Worm (Caenorhabditis elegans) whole organism, L4 larva: Measurements from ENCODE around the gene ral-1.
A peak's percentile ranks its signal among the peaks of the same experiment; 100 is the strongest.

ENCODE experiments used
- F44E2.7 ChIP-seq: fragments of 200-800 bp; sonication (Bioruptor generic); IDR thresholded peaks from 2 replicates; pipeline ENCODE4 v2.1.2; 2022; ENCODE audit warnings: missing genetic modification characterization, missing compliant biosample characterization
- F49E8.2 ChIP-seq: sonication (generic microtip); optimal IDR thresholded peaks from 2 replicates; lab custom pipeline; 2016; ENCODE audit warnings: missing compliant biosample characterization, mild to moderate bottlenecking, missing genetic modification characterization, borderline replicate concordance
- R02D3.7 ChIP-seq: fragments of 150-350 bp; sonication (generic microtip); optimal IDR thresholded peaks from 3 replicates; lab custom pipeline; 2014; ENCODE audit warnings: missing biosample characterization, missing genetic modification characterization
- T20F7.1 ChIP-seq: fragments of 200-800 bp; sonication (Bioruptor generic); optimal IDR thresholded peaks from 2 replicates; lab custom pipeline; 2018; ENCODE audit warnings: mild to moderate bottlenecking, missing genetic modification characterization, missing compliant biosample characterization
- T26A8.4 ChIP-seq: fragments of 200-800 bp; sonication (Bioruptor generic); IDR thresholded peaks from 2 replicates; pipeline ENCODE4 v1.3.6; 2022; ENCODE audit warnings: missing genetic modification characterization, missing compliant biosample characterization
- Y105C5A.15 ChIP-seq: fragments of 200-800 bp; sonication (Bioruptor generic); IDR thresholded peaks from 2 replicates; pipeline ENCODE4 v1.3.6; 2022; ENCODE audit warnings: missing genetic modification characterization, missing compliant biosample characterization
- Y75B8A.6 ChIP-seq: fragments of 200-800 bp; sonication (Bioruptor generic); IDR thresholded peaks from 2 replicates; pipeline ENCODE4 v1.3.6; 2022; ENCODE audit warnings: missing genetic modification reagents, missing genetic modification characterization, missing compliant biosample characterization
- ZK546.5 ChIP-seq, 2 experiments: sonication (generic microtip); optimal IDR thresholded peaks; 2 replicates each; lab custom pipeline; 2017; ENCODE audit warnings: missing biosample characterization in 2 of 2, missing genetic modification characterization in 2 of 2
- aha-1 ChIP-seq: fragments of 150-350 bp; peaks from one replicate; lab custom pipeline; 2014; ENCODE audit warnings: missing biosample characterization, missing genetic modification characterization
- aly-2 ChIP-seq: sonication (generic microtip); optimal IDR thresholded peaks from 2 replicates; lab custom pipeline; 2018; ENCODE audit warnings: missing biosample characterization, missing genetic modification characterization
- ama-1 ChIP-seq: fragments of 150-350 bp; optimal IDR thresholded peaks from 2 replicates; lab custom pipeline; 2014; ENCODE audit warnings: inconsistent platforms, mixed read lengths
- ceh-28 ChIP-seq: fragments of 150-350 bp; optimal IDR thresholded peaks from 2 replicates; lab custom pipeline; 2014; ENCODE audit warnings: missing biosample characterization, missing genetic modification reagents, missing genetic modification characterization
- ceh-44 ChIP-seq: fragments of 200-800 bp; sonication (Bioruptor generic); IDR thresholded peaks from 2 replicates; pipeline ENCODE4 v1.3.6; 2022; ENCODE audit warnings: missing genetic modification reagents, missing genetic modification characterization, missing compliant biosample characterization
- ces-1 ChIP-seq: fragments of 150-350 bp; sonication (generic microtip); optimal IDR thresholded peaks from 4 replicates; lab custom pipeline; 2014; ENCODE audit warnings: missing biosample characterization, missing genetic modification reagents, missing genetic modification characterization
- daf-12 ChIP-seq: fragments of 150-350 bp; optimal IDR thresholded peaks from 2 replicates; lab custom pipeline; 2014; ENCODE audit warnings: missing biosample characterization, missing genetic modification reagents, missing genetic modification characterization
- daf-19 ChIP-seq: fragments of 200-800 bp; sonication (Bioruptor generic); conservative IDR thresholded peaks from 2 replicates; pipeline ENCODE4 v1.3.6; 2022; ENCODE audit warnings: missing genetic modification characterization, missing compliant biosample characterization
- dmd-6 ChIP-seq: fragments of 200-800 bp; sonication (Bioruptor generic); IDR thresholded peaks from 2 replicates; pipeline ENCODE4 v1.3.6; 2022; ENCODE audit warnings: missing genetic modification reagents, missing genetic modification characterization, missing compliant biosample characterization
- dpl-1 ChIP-seq: fragments of 150-350 bp; optimal IDR thresholded peaks from 2 replicates; lab custom pipeline; 2014; ENCODE audit warnings: missing biosample characterization, missing genetic modification reagents, missing genetic modification characterization
- dve-1 ChIP-seq: sonication (generic microtip); optimal IDR thresholded peaks from 2 replicates; lab custom pipeline; 2017; ENCODE audit warnings: antibody characterized with exemption, mild to moderate bottlenecking, missing genetic modification characterization, missing compliant biosample characterization; ENCODE audit not compliant: insufficient read depth
- egl-27 ChIP-seq: sonication (generic microtip); optimal IDR thresholded peaks from 3 replicates; lab custom pipeline; 2017; ENCODE audit warnings: missing biosample characterization, missing genetic modification reagents, missing genetic modification characterization
- egl-43 ChIP-seq: fragments of 200-800 bp; sonication (Bioruptor generic); IDR thresholded peaks from 2 replicates; pipeline ENCODE4 v1.3.6; 2022; ENCODE audit warnings: missing genetic modification reagents, missing genetic modification characterization, missing compliant biosample characterization
- fkh-10 ChIP-seq: fragments of 150-350 bp; optimal IDR thresholded peaks from 2 replicates; lab custom pipeline; 2014; ENCODE audit warnings: missing biosample characterization, missing genetic modification reagents, missing genetic modification characterization
- hif-1 ChIP-seq, 2 experiments: sonication (generic microtip); optimal IDR thresholded peaks; 2 replicates each; lab custom pipeline; 2016 to 2017; ENCODE audit warnings: missing compliant biosample characterization in 2 of 2, missing genetic modification characterization in 2 of 2, missing genetic modification reagents in 2 of 2, missing genotype in 2 of 2, mild to moderate bottlenecking in 1 of 2
- hlh-11 ChIP-seq: fragments of 200-800 bp; sonication (Bioruptor generic); optimal IDR thresholded peaks from 2 replicates; lab custom pipeline; 2018; ENCODE audit warnings: mild to moderate bottlenecking, missing genetic modification characterization, missing compliant biosample characterization
- hlh-30 ChIP-seq: sonication (generic microtip); optimal IDR thresholded peaks from 2 replicates; lab custom pipeline; 2017; ENCODE audit warnings: antibody characterized with exemption, mild to moderate bottlenecking, missing genetic modification characterization, missing compliant biosample characterization; ENCODE audit not compliant: insufficient read depth
- lin-13 ChIP-seq: fragments of 150-350 bp; optimal IDR thresholded peaks from 2 replicates; lab custom pipeline; 2014; ENCODE audit warnings: missing biosample characterization, missing genetic modification reagents, missing genetic modification characterization
- lin-15B ChIP-seq: fragments of 150-350 bp; sonication (generic microtip); optimal IDR thresholded peaks from 3 replicates; lab custom pipeline; 2014; ENCODE audit warnings: missing biosample characterization, missing genetic modification characterization
- lin-38 ChIP-seq: fragments of 200-800 bp; sonication (Bioruptor generic); IDR thresholded peaks from 2 replicates; pipeline ENCODE4 v1.3.6; 2022; ENCODE audit warnings: missing genetic modification reagents, missing genetic modification characterization, missing compliant biosample characterization
- lin-39 ChIP-seq: fragments of 150-350 bp; optimal IDR thresholded peaks from 2 replicates; lab custom pipeline; 2014; ENCODE audit warnings: missing biosample characterization, missing genetic modification reagents, missing genetic modification characterization
- lsy-2 ChIP-seq, 2 experiments: fragments of 150-350 bp in 1 of 2; sonication (generic microtip) in 1 of 2; optimal IDR thresholded peaks; 2 replicates each; lab custom pipeline; 2014 to 2017; ENCODE audit warnings: missing biosample characterization in 2 of 2, missing genetic modification characterization in 2 of 2
- madf-9 ChIP-seq: fragments of 200-800 bp; sonication (Bioruptor generic); conservative IDR thresholded peaks from 2 replicates; pipeline ENCODE4 v1.3.6; 2022; ENCODE audit warnings: missing genetic modification reagents, missing genetic modification characterization, missing compliant biosample characterization
- mes-2 ChIP-seq: sonication (generic microtip); optimal IDR thresholded peaks from 2 replicates; lab custom pipeline; 2016; ENCODE audit warnings: missing genotype, mild to moderate bottlenecking, missing genetic modification characterization, missing compliant biosample characterization; ENCODE audit not compliant: poor library complexity, severe bottlenecking
- nhr-102 ChIP-seq: sonication (generic microtip); optimal IDR thresholded peaks from 2 replicates; lab custom pipeline; 2016; ENCODE audit warnings: mild to moderate bottlenecking, missing genetic modification characterization, moderate library complexity, missing compliant biosample characterization
- nhr-11 ChIP-seq: fragments of 150-350 bp; optimal IDR thresholded peaks from 2 replicates; lab custom pipeline; 2014; ENCODE audit warnings: missing biosample characterization, missing genetic modification characterization
- nhr-111 ChIP-seq: fragments of 200-800 bp; sonication (Bioruptor generic); optimal IDR thresholded peaks from 2 replicates; lab custom pipeline; 2018; ENCODE audit warnings: mild to moderate bottlenecking, missing genetic modification characterization, missing compliant biosample characterization
- nhr-25 ChIP-seq: sonication (generic microtip); optimal IDR thresholded peaks from 2 replicates; lab custom pipeline; 2017; ENCODE audit warnings: missing genetic modification characterization, mild to moderate bottlenecking, missing compliant biosample characterization, antibody characterized with exemption, moderate library complexity, borderline replicate concordance; ENCODE audit not compliant: insufficient read depth
- nhr-28 ChIP-seq: fragments of 150-350 bp; optimal IDR thresholded peaks from 2 replicates; lab custom pipeline; 2014; ENCODE audit warnings: missing biosample characterization, missing genetic modification characterization
- nhr-42 ChIP-seq: fragments of 200-800 bp; sonication (Bioruptor generic); IDR thresholded peaks from 2 replicates; pipeline ENCODE4 v1.3.6; 2022; ENCODE audit warnings: missing genetic modification characterization, missing compliant biosample characterization
- nhr-6 ChIP-seq: fragments of 150-350 bp; optimal IDR thresholded peaks from 2 replicates; lab custom pipeline; 2014; ENCODE audit warnings: missing biosample characterization, missing genetic modification characterization
- nhr-77 ChIP-seq: fragments of 150-350 bp; optimal IDR thresholded peaks from 2 replicates; lab custom pipeline; 2014; ENCODE audit warnings: missing biosample characterization, missing genetic modification characterization
- php-3 ChIP-seq: fragments of 200-800 bp; sonication (Bioruptor generic); IDR thresholded peaks from 2 replicates; pipeline ENCODE4 v1.3.6; 2022; ENCODE audit warnings: missing genetic modification reagents, missing genetic modification characterization, missing compliant biosample characterization
- rbr-2 ChIP-seq: sonication (generic microtip); optimal IDR thresholded peaks from 2 replicates; lab custom pipeline; 2016; ENCODE audit warnings: missing genotype, missing genetic modification characterization, missing compliant biosample characterization
- skn-1 ChIP-seq: fragments of 150-350 bp; optimal IDR thresholded peaks from 2 replicates; lab custom pipeline; 2014; ENCODE audit warnings: missing biosample characterization, missing genetic modification characterization
- spr-1 ChIP-seq: sonication (generic microtip); optimal IDR thresholded peaks from 2 replicates; lab custom pipeline; 2016; ENCODE audit warnings: mild to moderate bottlenecking, missing genetic modification characterization, missing compliant biosample characterization
- spr-3 ChIP-seq: fragments of 200-800 bp; sonication (Bioruptor generic); optimal IDR thresholded peaks from 2 replicates; lab custom pipeline; 2018; ENCODE audit warnings: mild to moderate bottlenecking, missing genetic modification characterization, missing compliant biosample characterization
- tag-97 ChIP-seq: fragments of 200-800 bp; sonication (Bioruptor generic); IDR thresholded peaks from 2 replicates; pipeline ENCODE4 v1.3.6; 2022; ENCODE audit warnings: missing genetic modification characterization, missing compliant biosample characterization
- tra-1 ChIP-seq: fragments of 200-800 bp; sonication (Bioruptor generic); IDR thresholded peaks from 2 replicates; pipeline ENCODE4 v1.3.6; 2022; ENCODE audit warnings: missing genetic modification reagents, missing genetic modification characterization, missing compliant biosample characterization
- unc-39 ChIP-seq: sonication (generic microtip); optimal IDR thresholded peaks from 2 replicates; lab custom pipeline; 2017; ENCODE audit warnings: missing biosample characterization, missing genetic modification characterization
- vab-7 ChIP-seq: fragments of 200-800 bp; sonication (Bioruptor generic); IDR thresholded peaks from 2 replicates; pipeline ENCODE4 v1.3.6; 2022; ENCODE audit warnings: missing genetic modification reagents, missing genetic modification characterization, missing compliant biosample characterization
- zfp-2 ChIP-seq: sonication (generic microtip); optimal IDR thresholded peaks from 2 replicates; lab custom pipeline; 2016; ENCODE audit warnings: mild to moderate bottlenecking, missing genetic modification characterization, missing compliant biosample characterization
- zip-2 ChIP-seq: fragments of 150-350 bp; optimal IDR thresholded peaks from 2 replicates; lab custom pipeline; 2014; ENCODE audit warnings: missing biosample characterization, missing genetic modification characterization
- ztf-7 ChIP-seq: fragments of 150-350 bp; optimal IDR thresholded peaks from 2 replicates; lab custom pipeline; 2014; ENCODE audit warnings: missing biosample characterization, missing genetic modification characterization

Gene ral-1

DNA sequence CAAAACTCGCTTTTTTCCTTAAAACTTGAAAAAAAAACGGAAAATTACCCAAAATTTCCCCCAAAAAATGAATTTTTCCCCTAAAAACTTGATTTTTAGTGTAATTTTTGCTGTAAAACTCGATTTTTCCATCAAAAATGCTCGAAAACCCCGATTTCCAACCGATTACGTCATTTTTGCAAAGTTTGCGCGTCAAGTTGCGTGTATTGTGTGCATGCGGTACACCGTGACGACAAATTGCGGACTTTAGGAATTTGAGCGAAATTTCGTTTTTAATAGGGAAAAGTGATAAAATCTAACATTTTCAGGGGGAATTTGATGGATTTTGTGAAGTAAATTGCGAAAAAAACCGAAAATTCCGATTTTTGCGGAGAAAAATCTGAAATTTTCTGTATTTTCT is 12.8 kb downstream of the ral-1 start:
- TF ChIP-seq vab-7, result 0 out of 2 replicates have a peak, but pooled peaks have one; percentile 23
- peak in 1 of 2 experiments; percentile 2 for TF ChIP-seq hif-1 (tag; optimal IDR thresholded peaks at IDR 0.05; lab: Kevin White, UChicago)
- no peak for TF ChIP-seq hlh-11
- TF ChIP-seq ceh-44 (GFP tag; lab: Robert Waterston, UW), result no peak
- TF ChIP-seq F44E2.7 (GFP tag; lab: Robert Waterston, UW), result no peak
- no peak for TF ChIP-seq ceh-28 (tag; lab: Kevin White, UChicago)
- no peak for TF ChIP-seq daf-12
- TF ChIP-seq nhr-28, result no peak
- no peak for TF ChIP-seq egl-43 (GFP tag; lab: Robert Waterston, UW)
- peak; percentile 44 for TF ChIP-seq ztf-7 (tag; lab: Kevin White, UChicago)
- TF ChIP-seq mes-2 (tag; lab: Kevin White, UChicago), result peak; percentile 83
- TF ChIP-seq T20F7.1 (GFP tag; lab: Kevin White, UChicago), result peak; percentile 59
- no peak for TF ChIP-seq aly-2 (tag; lab: Kevin White, UChicago)
- no peak for TF ChIP-seq daf-19
- TF ChIP-seq nhr-102 (tag; lab: Kevin White, UChicago), result peak; percentile 9
- no peak for TF ChIP-seq unc-39 (tag; lab: Kevin White, UChicago)
- TF ChIP-seq dpl-1 (GFP tag; lab: Kevin White, UChicago), result peak; percentile 70
- TF ChIP-seq egl-27, result no peak
- no peak for TF ChIP-seq ZK546.5 (tag; optimal IDR thresholded peaks at IDR 0.05; lab: Kevin White, UChicago)
- TF ChIP-seq lin-39 (tag; lab: Kevin White, UChicago), result no peak
- peak in 1 of 2 experiments; percentile 88 for TF ChIP-seq lsy-2 (tag; optimal IDR thresholded peaks at IDR 0.05; lab: Kevin White, UChicago)
- no peak for TF ChIP-seq dmd-6 (GFP tag; lab: Robert Waterston, UW)
- TF ChIP-seq spr-3 (GFP tag; lab: Kevin White, UChicago), result no peak
- peak; percentile 15 for TF ChIP-seq F49E8.2 (tag; lab: Kevin White, UChicago)
- TF ChIP-seq ces-1 (GFP tag; lab: Kevin White, UChicago), result no peak
- TF ChIP-seq madf-9 (GFP tag; lab: Robert Waterston, UW), result no peak
- peak; percentile 15 for TF ChIP-seq rbr-2 (tag; lab: Kevin White, UChicago)
- TF ChIP-seq Y105C5A.15 (GFP tag; lab: Robert Waterston, UW), result no peak
- TF ChIP-seq ama-1, result peak; percentile 66
- TF ChIP-seq tra-1 (GFP tag; lab: Robert Waterston, UW), result no peak
- TF ChIP-seq fkh-10 (GFP tag; lab: Kevin White, UChicago), result peak; percentile 16
- TF ChIP-seq dve-1 (tag; lab: Kevin White, UChicago), result peak; percentile 30
- no peak for TF ChIP-seq T26A8.4 (GFP tag; lab: Robert Waterston, UW)
- TF ChIP-seq Y75B8A.6, result no peak
- no peak for TF ChIP-seq skn-1
- peak; percentile 32 for TF ChIP-seq nhr-11
- TF ChIP-seq php-3 (GFP tag; lab: Robert Waterston, UW), result no peak
- peak; percentile 8 for TF ChIP-seq spr-1 (tag; lab: Kevin White, UChicago)
- peak; percentile 52 for TF ChIP-seq hlh-30 (tag; lab: Kevin White, UChicago)
- TF ChIP-seq nhr-42 (GFP tag; lab: Robert Waterston, UW), result peak; percentile 65; the same call in 1 of the 2 replicates
- TF ChIP-seq tag-97 (GFP tag; lab: Robert Waterston, UW), result no peak
- peak; percentile 8 for TF ChIP-seq nhr-6 (tag; lab: Kevin White, UChicago)
- TF ChIP-seq R02D3.7 (tag; lab: Kevin White, UChicago), result no peak
- TF ChIP-seq nhr-77, result peak; percentile 50
- TF ChIP-seq nhr-25 (tag; lab: Kevin White, UChicago), result no peak
- no peak for TF ChIP-seq lin-15B (tag; lab: Kevin White, UChicago)
- peak; percentile 75 for TF ChIP-seq lin-38 (GFP tag; lab: Robert Waterston, UW)
- peak; percentile 2 for TF ChIP-seq lin-13 (GFP tag; lab: Kevin White, UChicago)
- peak; percentile 90 for TF ChIP-seq aha-1 (tag; lab: Kevin White, UChicago)
- no peak for TF ChIP-seq zip-2 (tag; lab: Kevin White, UChicago)
- no peak for TF ChIP-seq zfp-2 (tag; lab: Kevin White, UChicago)
- no peak for TF ChIP-seq nhr-111 (GFP tag; lab: Kevin White, UChicago)
